Fruit fly (Drosophila melanogaster) whole organism, pupa: ENCODE results near the gene CG34126.

Source experiments
- CG10348 ChIP-seq: fragments of 200-800 bp; sonication (Bioruptor generic); IDR thresholded peaks from 2 replicates; pipeline ENCODE4 v1.3.6; 2022; ENCODE audit warnings: missing biosample characterization, missing genetic modification characterization
- CG12605 ChIP-seq: fragments of 200-800 bp; sonication (Bioruptor generic); IDR thresholded peaks from 2 replicates; pipeline ENCODE4 v1.3.6; 2022; ENCODE audit warnings: missing biosample characterization, missing genetic modification characterization
- CG13204 ChIP-seq: fragments of 200-800 bp; sonication (Bioruptor generic); optimal IDR thresholded peaks from 2 replicates; lab custom pipeline; 2018; ENCODE audit warnings: missing biosample characterization, mild to moderate bottlenecking, missing genetic modification characterization, moderate library complexity
- CG14655 ChIP-seq: fragments of 200-800 bp; sonication (Bioruptor generic); optimal IDR thresholded peaks from 3 replicates; lab custom pipeline; 2017; ENCODE audit warnings: mild to moderate bottlenecking, missing biosample characterization, missing genetic modification reagents, missing genetic modification characterization
- CG15710 ChIP-seq: fragments of 200-800 bp; sonication (Bioruptor generic); optimal IDR thresholded peaks from 2 replicates; lab custom pipeline; 2018; ENCODE audit warnings: missing biosample characterization, mild to moderate bottlenecking, missing genetic modification characterization, moderate library complexity
- CG17806 ChIP-seq: fragments of 200-800 bp; sonication (Bioruptor generic); optimal IDR thresholded peaks from 2 replicates; lab custom pipeline; 2018; ENCODE audit warnings: missing biosample characterization, mild to moderate bottlenecking, missing genetic modification characterization, moderate library complexity
- CG32121 ChIP-seq: fragments of 200-800 bp; sonication (Bioruptor generic); IDR thresholded peaks from 2 replicates; pipeline ENCODE4 v1.3.6; 2022; ENCODE audit warnings: missing biosample characterization, missing genetic modification characterization
- CG34367 ChIP-seq: fragments of 200-800 bp; sonication (Bioruptor generic); optimal IDR thresholded peaks from 2 replicates; lab custom pipeline; 2018; ENCODE audit warnings: missing biosample characterization, mild to moderate bottlenecking, missing genetic modification characterization
- CG4496 ChIP-seq: fragments of 200-800 bp; sonication (Bioruptor generic); IDR thresholded peaks from 3 replicates; pipeline ENCODE4 v1.3.6; 2022; ENCODE audit warnings: missing biosample characterization, missing genetic modification characterization
- CG8159 ChIP-seq: fragments of 200-800 bp; sonication (Bioruptor generic); optimal IDR thresholded peaks from 3 replicates; lab custom pipeline; 2018; ENCODE audit warnings: missing biosample characterization, mild to moderate bottlenecking, missing genetic modification characterization, moderate library complexity
- CG8301 ChIP-seq: fragments of 200-800 bp; sonication (Bioruptor generic); optimal IDR thresholded peaks from 2 replicates; lab custom pipeline; 2018; ENCODE audit warnings: missing biosample characterization, mild to moderate bottlenecking, missing genetic modification characterization
- CG9948 ChIP-seq: fragments of 200-800 bp; sonication (Bioruptor generic); optimal IDR thresholded peaks from 2 replicates; lab custom pipeline; 2018; ENCODE audit warnings: missing biosample characterization, mild to moderate bottlenecking, missing genetic modification characterization, moderate library complexity
- D1 ChIP-seq: fragments of 200-800 bp; sonication (Bioruptor generic); optimal IDR thresholded peaks from 2 replicates; lab custom pipeline; 2018; ENCODE audit warnings: missing biosample characterization, mild to moderate bottlenecking, missing genetic modification characterization, moderate library complexity
- EcR ChIP-seq: fragments of 200-800 bp; sonication (Bioruptor generic); optimal IDR thresholded peaks from 3 replicates; lab custom pipeline; 2019; ENCODE audit warnings: missing biosample characterization, missing genetic modification characterization, mild to moderate bottlenecking, moderate library complexity, missing genetic modification reagents
- Ets98B ChIP-seq: fragments of 200-800 bp; sonication (Bioruptor generic); IDR thresholded peaks from 2 replicates; pipeline ENCODE4 v1.3.6; 2022; ENCODE audit warnings: missing biosample characterization, missing genetic modification characterization
- Pif1A ChIP-seq: fragments of 200-800 bp; sonication (Bioruptor generic); optimal IDR thresholded peaks from 3 replicates; lab custom pipeline; 2016; ENCODE audit warnings: missing biosample characterization, missing genetic modification characterization
- Pif1B ChIP-seq: fragments of 200-800 bp; sonication (Bioruptor generic); optimal IDR thresholded peaks from 3 replicates; lab custom pipeline; 2016; ENCODE audit warnings: missing biosample characterization, missing genetic modification characterization
- Snoo ChIP-seq: fragments of 200-800 bp; sonication (Bioruptor generic); optimal IDR thresholded peaks from 3 replicates; lab custom pipeline; 2017; ENCODE audit warnings: missing biosample characterization, mild to moderate bottlenecking, missing genetic modification characterization, inconsistent platforms
- fd96Ca ChIP-seq: fragments of 200-800 bp; sonication (Bioruptor generic); IDR thresholded peaks from 3 replicates; pipeline ENCODE4 v1.3.6; 2022; ENCODE audit warnings: missing biosample characterization, missing genetic modification characterization
- gl ChIP-seq: fragments of 200-800 bp; sonication (Bioruptor generic); optimal IDR thresholded peaks from 2 replicates; lab custom pipeline; 2018; ENCODE audit warnings: missing biosample characterization, mild to moderate bottlenecking, missing genetic modification characterization
- rn ChIP-seq: fragments of 200-800 bp; sonication (Bioruptor generic); IDR thresholded peaks from 2 replicates; pipeline ENCODE4 v1.3.6; 2022; ENCODE audit warnings: missing biosample characterization, missing genetic modification characterization

Gene CG34126

DNA sequence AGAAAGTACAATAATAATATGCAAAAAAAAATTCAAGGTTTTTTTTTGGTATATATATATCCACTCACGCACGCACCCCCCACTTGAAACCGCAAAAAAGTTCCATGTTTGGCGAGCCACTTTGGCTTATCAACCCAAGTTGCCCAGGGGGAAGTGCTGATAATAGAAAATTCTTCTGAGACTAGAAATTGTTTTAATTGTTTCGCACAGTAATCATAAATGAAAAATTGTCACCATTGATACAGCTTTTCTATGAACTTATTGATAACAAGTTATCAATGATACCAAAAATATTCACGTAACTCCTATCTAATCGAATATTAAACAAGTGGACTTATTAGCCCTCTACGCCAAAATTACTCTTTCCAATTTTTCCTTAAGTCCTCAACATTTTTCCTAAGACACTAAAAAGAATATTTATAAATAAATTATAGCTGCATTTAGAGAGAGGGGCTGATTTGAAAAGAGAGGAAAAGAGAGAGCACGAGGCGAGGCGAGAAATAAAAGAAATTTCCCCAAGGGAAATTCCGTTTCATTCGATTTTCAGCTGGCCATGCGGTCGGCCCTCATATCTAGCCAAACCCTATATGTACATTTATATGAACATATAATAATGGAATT lies 17.3 kb downstream of the CG34126 start:
- TF ChIP-seq CG4496 (GFP tag; lab: Robert Waterston, UW) (no peak), CG14655 (no peak), CG34367 (no peak), CG12605 (GFP tag; lab: Robert Waterston, UW) (no peak), Snoo (no peak), CG13204 (GFP tag; lab: Kevin White, UChicago) (no peak), CG8301 (tag; lab: Kevin White, UChicago) (no peak), CG10348 (GFP tag; lab: Robert Waterston, UW) (no peak), EcR (no peak), Pif1A (no peak), gl (tag; lab: Kevin White, UChicago) (no peak), CG8159 (tag; lab: Kevin White, UChicago) (no peak)

DNA sequence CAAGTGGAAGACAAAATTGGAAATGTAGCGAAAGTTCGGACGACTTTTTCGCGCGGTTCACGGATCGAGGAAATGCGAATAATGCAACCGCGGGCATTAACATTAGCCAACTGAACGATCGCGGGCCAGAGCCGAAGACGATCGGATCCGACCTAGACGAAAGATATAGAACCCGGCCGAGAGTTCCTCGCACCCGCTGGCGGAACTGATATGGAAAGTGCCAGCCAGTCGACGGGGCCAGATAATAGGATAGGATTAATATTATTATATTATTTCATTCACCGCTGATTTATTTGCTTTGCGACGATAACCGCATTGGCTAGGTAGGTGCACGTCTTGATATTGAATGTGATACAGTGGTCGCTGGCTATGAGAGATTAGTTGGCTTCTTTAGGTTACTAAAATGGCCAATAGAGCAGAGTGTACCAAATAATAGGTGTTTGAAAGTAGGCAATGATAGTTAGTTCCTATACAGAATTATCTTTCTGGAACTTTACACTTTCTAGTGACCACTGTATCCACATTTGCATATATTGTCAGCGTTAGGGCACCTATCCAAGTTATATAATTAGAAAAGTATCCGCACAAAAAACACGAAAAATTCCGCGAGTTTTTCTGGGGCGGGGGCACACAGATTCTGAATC lies 18.1 kb downstream of the CG34126 start:
- TF ChIP-seq Pif1A (peak; percentile 68), gl (tag; lab: Kevin White, UChicago) (no peak), CG17806 (tag; lab: Kevin White, UChicago) (peak; percentile 48), CG8159 (tag; lab: Kevin White, UChicago) (peak; percentile 62), fd96Ca (GFP tag; lab: Robert Waterston, UW) (peak; percentile 92), CG13204 (GFP tag; lab: Kevin White, UChicago) (no peak), rn (peak; percentile 83), CG12605 (GFP tag; lab: Robert Waterston, UW) (peak; percentile 60), CG9948 (tag; lab: Kevin White, UChicago) (peak; percentile 53), CG34367 (peak; percentile 54), Pif1B (GFP tag; lab: Kevin White, UChicago) (peak; percentile 65), CG8301 (tag; lab: Kevin White, UChicago) (peak; percentile 78), D1 (no peak), CG15710 (tag; lab: Kevin White, UChicago) (peak; percentile 52), CG14655 (peak; percentile 84), CG32121 (peak; percentile 87), Ets98B (GFP tag; lab: Robert Waterston, UW) (peak; percentile 90), EcR (peak; percentile 80), Snoo (peak; percentile 37), CG4496 (GFP tag; lab: Robert Waterston, UW) (peak; percentile 87), CG10348 (GFP tag; lab: Robert Waterston, UW) (peak; percentile 36; the same call in 1 of the 2 replicates)

DNA sequence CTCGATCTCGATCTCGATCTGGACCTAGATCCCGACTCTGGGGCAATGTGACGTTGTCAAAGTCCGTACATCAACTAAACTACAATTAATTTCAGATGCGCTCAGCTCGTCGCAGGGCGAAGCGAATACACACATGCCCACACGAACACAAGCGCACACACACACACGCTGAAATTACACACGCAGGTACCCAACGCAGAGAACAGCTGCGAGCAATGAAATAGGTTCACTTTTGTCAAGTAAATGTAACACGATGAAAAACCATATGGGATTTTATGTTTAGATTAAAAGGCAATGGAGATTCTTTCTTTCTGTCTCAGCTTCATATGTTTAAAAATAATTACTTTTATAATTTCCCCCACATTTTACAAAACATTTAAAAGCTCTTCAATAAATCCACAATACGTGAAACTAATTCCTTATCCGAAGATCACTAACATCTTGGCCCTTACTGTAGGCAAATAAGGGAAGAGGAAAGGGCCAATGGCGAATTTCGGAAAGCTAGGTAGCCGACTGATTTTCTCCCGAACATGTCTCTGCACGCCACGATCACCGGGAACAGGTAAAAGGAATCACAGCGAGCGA lies 19.0 kb downstream of the CG34126 start:
- TF ChIP-seq CG9948 (tag; lab: Kevin White, UChicago) (peak; percentile 87), CG8301 (tag; lab: Kevin White, UChicago) (peak; percentile 70), CG17806 (tag; lab: Kevin White, UChicago) (peak; percentile 83), CG13204 (GFP tag; lab: Kevin White, UChicago) (peak; percentile 83), CG12605 (GFP tag; lab: Robert Waterston, UW) (peak; percentile 59; the same call in 1 of the 2 replicates), D1 (peak; percentile 85), CG14655 (peak; percentile 84), fd96Ca (GFP tag; lab: Robert Waterston, UW) (peak; percentile 69), EcR (peak; percentile 47), CG4496 (GFP tag; lab: Robert Waterston, UW) (peak; percentile 63), CG15710 (tag; lab: Kevin White, UChicago) (peak; percentile 93), Pif1B (GFP tag; lab: Kevin White, UChicago) (peak; percentile 85), CG8159 (tag; lab: Kevin White, UChicago) (peak; percentile 91), CG34367 (peak; percentile 85), gl (tag; lab: Kevin White, UChicago) (peak; percentile 66), rn (0 out of 2 replicates have a peak, but pooled peaks have one; percentile 7), Snoo (peak; percentile 73), Ets98B (GFP tag; lab: Robert Waterston, UW) (peak; percentile 66), Pif1A (peak; percentile 87), CG32121 (peak; percentile 32), CG10348 (GFP tag; lab: Robert Waterston, UW) (no peak)

DNA sequence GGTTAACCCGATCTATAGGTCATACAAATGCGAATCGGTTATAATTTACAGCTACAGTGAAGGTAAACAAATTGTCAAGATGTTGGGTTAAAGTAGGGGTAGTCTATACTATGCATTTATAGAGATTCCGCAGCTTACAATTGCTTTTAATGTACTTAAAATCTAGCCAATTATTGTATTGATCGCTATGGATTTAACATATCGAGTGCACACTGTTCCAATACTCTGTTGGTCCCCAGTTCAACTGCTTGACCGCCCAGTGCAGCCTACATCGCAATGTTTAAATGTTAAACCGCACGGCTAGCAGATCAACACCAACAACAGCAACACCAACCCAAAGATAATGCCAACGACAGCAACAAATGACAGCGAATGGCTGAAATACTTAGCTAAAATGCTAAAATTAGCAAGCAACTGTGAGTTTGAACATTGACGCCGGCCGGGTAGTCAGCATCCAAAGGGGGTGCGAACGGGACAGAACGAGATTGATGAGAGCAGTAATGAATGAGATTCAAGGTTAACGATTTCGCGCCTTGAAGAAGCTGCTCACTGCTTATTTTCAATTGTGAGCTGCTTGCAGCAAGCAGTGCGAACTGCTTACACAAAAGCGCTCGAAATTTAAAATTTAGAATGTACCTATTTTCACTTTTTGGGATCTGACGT lies 19.6 kb downstream of the CG34126 start:
- TF ChIP-seq D1 (no peak), CG14655 (no peak), Pif1A (no peak), CG34367 (no peak), Ets98B (GFP tag; lab: Robert Waterston, UW) (peak; percentile 59), gl (tag; lab: Kevin White, UChicago) (no peak), CG10348 (GFP tag; lab: Robert Waterston, UW) (peak; percentile 42), rn (peak; percentile 41; the same call in 1 of the 2 replicates), CG4496 (GFP tag; lab: Robert Waterston, UW) (peak; percentile 70), EcR (no peak), CG8159 (tag; lab: Kevin White, UChicago) (no peak), CG13204 (GFP tag; lab: Kevin White, UChicago) (no peak), CG32121 (peak; percentile 33; the same call in 1 of the 2 replicates), CG17806 (tag; lab: Kevin White, UChicago) (no peak), CG12605 (GFP tag; lab: Robert Waterston, UW) (no peak), Pif1B (GFP tag; lab: Kevin White, UChicago) (no peak), fd96Ca (GFP tag; lab: Robert Waterston, UW) (peak; percentile 60; the same call in 2 of the 3 replicates), CG9948 (tag; lab: Kevin White, UChicago) (no peak), CG15710 (tag; lab: Kevin White, UChicago) (no peak), CG8301 (tag; lab: Kevin White, UChicago) (no peak), Snoo (no peak)
